Fruit fly (Drosophila melanogaster) whole organism, embryonic: ENCODE measurements around the gene Sdhaf3.

Source experiments
- Asciz ChIP-seq: fragments of 200-800 bp; sonication (Bioruptor generic); optimal IDR thresholded peaks from 2 replicates; lab custom pipeline; 2017; ENCODE audit warnings: missing biosample characterization, mild to moderate bottlenecking, missing genetic modification characterization, missing genetic modification reagents
- B-H1 ChIP-seq: fragments of 200-800 bp; sonication (Bioruptor generic); IDR thresholded peaks from 3 replicates; pipeline ENCODE4 v1.3.6; 2022; ENCODE audit warnings: missing biosample characterization, missing genetic modification characterization
- B-H2 ChIP-seq: fragments of 200-800 bp; sonication (Bioruptor generic); optimal IDR thresholded peaks from 2 replicates; lab custom pipeline; 2018; ENCODE audit warnings: missing biosample characterization, mild to moderate bottlenecking, missing genetic modification characterization
- CG10267 ChIP-seq: fragments of 200-800 bp; sonication (Bioruptor generic); optimal IDR thresholded peaks from 2 replicates; lab custom pipeline; 2018; ENCODE audit warnings: missing biosample characterization, mild to moderate bottlenecking, missing genetic modification characterization, moderate library complexity
- CG12659 ChIP-seq: fragments of 200-800 bp; sonication (Bioruptor generic); optimal IDR thresholded peaks from 3 replicates; lab custom pipeline; 2017; ENCODE audit warnings: mild to moderate bottlenecking, missing biosample characterization, missing genetic modification reagents, missing genetic modification characterization
- CG15073 ChIP-seq: fragments of 200-800 bp; sonication (Bioruptor generic); optimal IDR thresholded peaks from 2 replicates; lab custom pipeline; 2016; ENCODE audit warnings: missing biosample characterization, missing genetic modification characterization
- CG15696 ChIP-seq: fragments of 200-800 bp; sonication (Bioruptor generic); optimal IDR thresholded peaks from 2 replicates; lab custom pipeline; 2019; ENCODE audit warnings: missing biosample characterization, mild to moderate bottlenecking, missing genetic modification characterization, moderate library complexity
- CG17328 ChIP-seq: fragments of 200-800 bp; sonication (Bioruptor generic); IDR thresholded peaks from 2 replicates; pipeline ENCODE4 v1.3.6; 2022; ENCODE audit warnings: missing biosample characterization, missing genetic modification characterization
- CG17385 ChIP-seq: fragments of 200-800 bp; sonication (Bioruptor generic); optimal IDR thresholded peaks from 3 replicates; lab custom pipeline; 2018; ENCODE audit warnings: missing biosample characterization, mild to moderate bottlenecking, missing genetic modification characterization
- CG3838 ChIP-seq: fragments of 200-800 bp; sonication (Bioruptor generic); optimal IDR thresholded peaks from 3 replicates; lab custom pipeline; 2016; ENCODE audit warnings: missing biosample characterization, missing genetic modification characterization
- CG4328 ChIP-seq: fragments of 200-800 bp; sonication (Bioruptor generic); optimal IDR thresholded peaks from 3 replicates; lab custom pipeline; 2017; ENCODE audit warnings: missing biosample characterization, missing genetic modification reagents, missing genetic modification characterization
- CG43689 ChIP-seq: fragments of 200-800 bp; sonication (Bioruptor generic); IDR thresholded peaks from 2 replicates; pipeline ENCODE4 v1.3.6; 2022; ENCODE audit warnings: missing biosample characterization, missing genetic modification characterization
- CG4617 ChIP-seq: fragments of 200-800 bp; sonication (Bioruptor generic); optimal IDR thresholded peaks from 3 replicates; lab custom pipeline; 2016; ENCODE audit warnings: missing biosample characterization, missing genetic modification characterization, borderline replicate concordance
- CG6175 ChIP-seq: fragments of 200-800 bp; sonication (Bioruptor generic); IDR thresholded peaks from 3 replicates; pipeline ENCODE4 v1.3.6; 2022; ENCODE audit warnings: missing biosample characterization, missing genetic modification characterization
- CG6654 ChIP-seq: fragments of 200-800 bp; sonication (Bioruptor generic); optimal IDR thresholded peaks from 2 replicates; lab custom pipeline; 2017; ENCODE audit warnings: missing biosample characterization, mild to moderate bottlenecking, missing genetic modification characterization
- CG7963 ChIP-seq: fragments of 200-800 bp; sonication (Bioruptor generic); IDR thresholded peaks from 3 replicates; pipeline ENCODE4 v1.3.6; 2022; ENCODE audit warnings: missing biosample characterization, missing genetic modification characterization; ENCODE audit not compliant: partially characterized antibody
- CG8388 ChIP-seq: fragments of 200-800 bp; sonication (Bioruptor generic); optimal IDR thresholded peaks from 2 replicates; lab custom pipeline; 2019; ENCODE audit warnings: missing biosample characterization, mild to moderate bottlenecking, missing genetic modification characterization, moderate library complexity
- CG8478 ChIP-seq: fragments of >200 bp; optimal IDR thresholded peaks from 2 replicates; lab custom pipeline; 2018
- CG8944 ChIP-seq: fragments of 200-800 bp; sonication (Bioruptor generic); optimal IDR thresholded peaks from 3 replicates; lab custom pipeline; 2016; ENCODE audit warnings: missing biosample characterization, missing genetic modification characterization
- CG9609 ChIP-seq: fragments of 200-800 bp; sonication (Bioruptor generic); optimal IDR thresholded peaks from 3 replicates; lab custom pipeline; 2016; ENCODE audit warnings: missing biosample characterization, missing genetic modification characterization
- CoRest ChIP-seq: fragments of 200-800 bp; sonication (Bioruptor generic); optimal IDR thresholded peaks from 3 replicates; lab custom pipeline; 2018; ENCODE audit warnings: missing biosample characterization, mild to moderate bottlenecking, missing genetic modification characterization, moderate library complexity
- D19B ChIP-seq: fragments of 200-800 bp; sonication (Bioruptor generic); optimal IDR thresholded peaks from 2 replicates; lab custom pipeline; 2017; ENCODE audit warnings: missing biosample characterization, mild to moderate bottlenecking, missing genetic modification characterization
- Hey ChIP-seq: fragments of 200-800 bp; sonication (Bioruptor generic); optimal IDR thresholded peaks from 3 replicates; lab custom pipeline; 2018; ENCODE audit warnings: missing biosample characterization, mild to moderate bottlenecking, missing genetic modification characterization
- HmgD ChIP-seq: fragments of 200-800 bp; sonication (Bioruptor generic); optimal IDR thresholded peaks from 3 replicates; lab custom pipeline; 2016; ENCODE audit warnings: missing biosample characterization, missing genetic modification characterization
- Hmr ChIP-seq: fragments of 200-800 bp; sonication (Bioruptor generic); optimal IDR thresholded peaks from 3 replicates; lab custom pipeline; 2017; ENCODE audit warnings: mild to moderate bottlenecking, missing biosample characterization, missing genetic modification reagents, missing genetic modification characterization
- Nf-YA ChIP-seq: fragments of 200-800 bp; sonication (Bioruptor generic); IDR thresholded peaks from 2 replicates; pipeline ENCODE4 v1.3.6; 2022; ENCODE audit warnings: missing biosample characterization, missing genetic modification characterization
- Rx ChIP-seq: fragments of 200-800 bp; sonication (Bioruptor generic); IDR thresholded peaks from 2 replicates; pipeline ENCODE4 v1.3.6; 2022; ENCODE audit warnings: missing biosample characterization, missing genetic modification characterization
- al ChIP-seq: fragments of 200-800 bp; sonication (Bioruptor generic); IDR thresholded peaks from 2 replicates; pipeline ENCODE4 v1.3.6; 2022; ENCODE audit warnings: missing biosample characterization, missing genetic modification characterization
- amos ChIP-seq: fragments of 200-800 bp; sonication (Bioruptor generic); IDR thresholded peaks from 2 replicates; pipeline ENCODE4 v1.3.6; 2022; ENCODE audit warnings: missing biosample characterization, missing genetic modification characterization; ENCODE audit not compliant: partially characterized antibody
- ap ChIP-seq: fragments of 200-800 bp; sonication (Bioruptor generic); IDR thresholded peaks from 2 replicates; pipeline ENCODE4 v1.3.6; 2022; ENCODE audit warnings: missing biosample characterization, missing genetic modification characterization
- bigmax ChIP-seq: fragments of 200-800 bp; sonication (Bioruptor generic); optimal IDR thresholded peaks from 2 replicates; lab custom pipeline; 2018; ENCODE audit warnings: missing biosample characterization, mild to moderate bottlenecking, missing genetic modification characterization
- btn ChIP-seq: fragments of 200-800 bp; sonication (Bioruptor generic); optimal IDR thresholded peaks from 2 replicates; lab custom pipeline; 2016; ENCODE audit warnings: missing biosample characterization, missing genetic modification characterization
- dimm ChIP-seq: fragments of 200-800 bp; sonication (Bioruptor generic); IDR thresholded peaks from 2 replicates; pipeline ENCODE4 v1.3.6; 2022; ENCODE audit warnings: missing biosample characterization, missing genetic modification characterization
- dmrt11E ChIP-seq: fragments of 200-800 bp; sonication (Bioruptor generic); optimal IDR thresholded peaks from 3 replicates; lab custom pipeline; 2018; ENCODE audit warnings: missing biosample characterization, mild to moderate bottlenecking, missing genetic modification characterization, moderate library complexity
- fd64A ChIP-seq: fragments of 200-800 bp; sonication (Bioruptor generic); optimal IDR thresholded peaks from 3 replicates; lab custom pipeline; 2018; ENCODE audit warnings: missing biosample characterization, mild to moderate bottlenecking, missing genetic modification characterization
- gfzf ChIP-seq: fragments of 200-800 bp; sonication (Bioruptor generic); optimal IDR thresholded peaks from 2 replicates; lab custom pipeline; 2016; ENCODE audit warnings: missing biosample characterization, mild to moderate bottlenecking, missing genetic modification characterization, moderate library complexity
- hth ChIP-seq: fragments of >200 bp; optimal IDR thresholded peaks from 2 replicates; lab custom pipeline; 2017; ENCODE audit warnings: inconsistent platforms
- insv ChIP-seq, 2 experiments: fragments of 200-800 bp; sonication (Bioruptor generic); optimal IDR thresholded peaks; 3 replicates each; lab custom pipeline; 2016 to 2018; ENCODE audit warnings: missing biosample characterization in 2 of 2, missing genetic modification characterization in 2 of 2
- lbe ChIP-seq: fragments of 200-800 bp; sonication (Bioruptor generic); optimal IDR thresholded peaks from 2 replicates; lab custom pipeline; 2016; ENCODE audit warnings: missing biosample characterization, mild to moderate bottlenecking, missing genetic modification characterization
- lola ChIP-seq, 3 experiments: fragments of >200 bp in 2 of 3; fragments of 200-800 bp in 1 of 3; sonication (Bioruptor generic) in 1 of 3; optimal IDR thresholded peaks; 2 replicates each; lab custom pipeline; 2017 to 2019; ENCODE audit warnings: missing biosample characterization in 3 of 3, missing genetic modification characterization in 3 of 3, mild to moderate bottlenecking in 1 of 3, moderate library complexity in 1 of 3
- luna ChIP-seq: fragments of 200-800 bp; sonication (Bioruptor generic); optimal IDR thresholded peaks from 2 replicates; lab custom pipeline; 2016; ENCODE audit warnings: missing biosample characterization, missing genetic modification characterization
- peb ChIP-seq: fragments of 200-800 bp; sonication (Bioruptor generic); IDR thresholded peaks from 2 replicates; pipeline ENCODE4 v1.3.6; 2022; ENCODE audit warnings: missing biosample characterization, missing genetic modification characterization
- phol ChIP-seq: fragments of 200-800 bp; sonication (Bioruptor generic); optimal IDR thresholded peaks from 3 replicates; lab custom pipeline; 2018; ENCODE audit warnings: missing biosample characterization, mild to moderate bottlenecking, missing genetic modification characterization, moderate library complexity
- prd ChIP-seq, 3 experiments: fragments of >200 bp in 2 of 3; fragments of 200-800 bp in 1 of 3; sonication (Bioruptor generic) in 1 of 3; optimal IDR thresholded peaks in 2 of 3; IDR thresholded peaks in 1 of 3; 2 replicates in 2 of 3; 3 replicates in 1 of 3; pipeline versions ENCODE4 v1.3.6 to Lab custom; 2017 to 2022; ENCODE audit warnings: missing biosample characterization in 1 of 3, missing genetic modification characterization in 1 of 3
- pzg ChIP-seq: fragments of 200-800 bp; sonication (Bioruptor generic); optimal IDR thresholded peaks from 3 replicates; lab custom pipeline; 2018; ENCODE audit warnings: missing biosample characterization, mild to moderate bottlenecking, missing genetic modification characterization, moderate library complexity
- schlank ChIP-seq: fragments of 200-800 bp; sonication (Bioruptor generic); optimal IDR thresholded peaks from 2 replicates; lab custom pipeline; 2018; ENCODE audit warnings: missing biosample characterization, mild to moderate bottlenecking, missing genetic modification characterization
- shn ChIP-seq: fragments of 200-800 bp; sonication (Bioruptor generic); optimal IDR thresholded peaks from 3 replicates; lab custom pipeline; 2016; ENCODE audit warnings: missing biosample characterization, missing genetic modification characterization
- sna ChIP-seq: fragments of 200-800 bp; sonication (Bioruptor generic); IDR thresholded peaks from 2 replicates; pipeline ENCODE4 v1.3.6; 2022; ENCODE audit warnings: missing biosample characterization, missing genetic modification characterization; ENCODE audit not compliant: partially characterized antibody

Gene Sdhaf3

dm6 chr3R:16449187-16449973 lies 32.9 kb downstream of the Sdhaf3 start (continued):
- TF ChIP-seq CG6175 (GFP tag; lab: Robert Waterston, UW) (peak; percentile 68; the same call in 2 of the 3 replicates), Nf-YA (GFP tag; lab: Robert Waterston, UW) (peak; percentile 91), CG4617 (peak; percentile 67), hth (lab: Kevin White, UChicago) (no peak), dimm (peak; percentile 86), lola (GFP tag; optimal IDR thresholded peaks at IDR 0.05; lab: Kevin White, UChicago) (peak in 1 of 3 experiments; percentile 96), al (GFP tag; lab: Robert Waterston, UW) (peak; percentile 75), D19B (peak; percentile 61), gfzf (GFP tag; lab: Kevin White, UChicago) (peak; percentile 24), fd64A (GFP tag; lab: Kevin White, UChicago) (peak; percentile 92), Hey (tag; lab: Kevin White, UChicago) (peak; percentile 40), CG7963 (GFP tag; lab: Robert Waterston, UW) (peak; percentile 67), B-H1 (peak; percentile 89), Asciz (GFP tag; lab: Kevin White, UChicago) (peak; percentile 94), CG8478 (lab: Kevin White, UChicago) (no peak), CG15073 (GFP tag; lab: Kevin White, UChicago) (peak; percentile 65), amos (GFP tag; lab: Robert Waterston, UW) (peak; percentile 51; the same call in 1 of the 2 replicates), CG12659 (GFP tag; lab: Kevin White, UChicago) (peak; percentile 88), CG9609 (GFP tag; lab: Kevin White, UChicago) (peak; percentile 93), phol (tag; lab: Kevin White, UChicago) (peak; percentile 96), HmgD (GFP tag; lab: Kevin White, UChicago) (peak; percentile 82), ap (GFP tag; lab: Robert Waterston, UW) (peak; percentile 90), lbe (GFP tag; lab: Kevin White, UChicago) (no peak), btn (peak; percentile 93), schlank (peak; percentile 71), sna (GFP tag; lab: Robert Waterston, UW) (no peak), CG17385 (peak; percentile 83), CG6654 (GFP tag; lab: Kevin White, UChicago) (peak; percentile 89), CG17328 (GFP tag; lab: Robert Waterston, UW) (peak; percentile 96), Rx (GFP tag; lab: Robert Waterston, UW) (peak; percentile 95), prd (optimal IDR thresholded peaks at IDR 0.05; lab: Kevin White, UChicago) (no peak), prd (GFP tag; IDR thresholded peaks at IDR 0.05; lab: Robert Waterston, UW) (peak; percentile 97), CG3838 (peak; percentile 68), CG4328 (peak; percentile 86), bigmax (GFP tag; lab: Kevin White, UChicago) (peak; percentile 9), shn (peak; percentile 82), dmrt11E (peak; percentile 96), CG8944 (GFP tag; lab: Kevin White, UChicago) (peak; percentile 96), Hmr (peak; percentile 19), CG8388 (GFP tag; lab: Kevin White, UChicago) (peak; percentile 91), luna (GFP tag; lab: Kevin White, UChicago) (no peak), CG43689 (GFP tag; lab: Robert Waterston, UW) (peak; percentile 83), CoRest (tag; lab: Kevin White, UChicago) (peak; percentile 95), CG15696 (tag; lab: Kevin White, UChicago) (peak; percentile 97), CG10267 (peak; percentile 88), insv (GFP tag; optimal IDR thresholded peaks at IDR 0.05; lab: Kevin White, UChicago) (peak; percentile 20 to 40), B-H2 (GFP tag; lab: Kevin White, UChicago) (peak; percentile 58), peb (GFP tag; lab: Robert Waterston, UW) (peak; percentile 96), pzg (GFP tag; lab: Kevin White, UChicago) (no peak)
